Fruit fly (Drosophila melanogaster) S2 (cell line): ENCODE results near the gene CG43391.

Source experiments
- CG8478 ChIP-seq: fragments of >200 bp; optimal IDR thresholded peaks from 2 replicates; lab custom pipeline; 2018
- CTCF ChIP-seq, 2 experiments: fragments of >200 bp; optimal IDR thresholded peaks; 2 replicates each; lab custom pipeline; 2018

dm6 chr3L:11599255-11599654 lies 18.4 kb upstream of the CG43391 start:
- TF ChIP-seq CG8478 (lab: Kevin White, UChicago) (no peak), CTCF (optimal IDR thresholded peaks at IDR 0.05; lab: Kevin White, UChicago) (no peak)
